Fruit fly (Drosophila melanogaster) whole organism, wandering third instar larva: ENCODE results near the gene Porin2.

ENCODE experiments used
- Abd-B ChIP-seq: fragments of >200 bp; optimal IDR thresholded peaks from 2 replicates; lab custom pipeline; 2017; ENCODE audit warnings: missing biosample characterization, missing genetic modification characterization
- CG9705 ChIP-seq: fragments of 200-800 bp; sonication (Bioruptor generic); optimal IDR thresholded peaks from 2 replicates; lab custom pipeline; 2018; ENCODE audit warnings: missing biosample characterization, mild to moderate bottlenecking, missing genetic modification characterization
- CrebA ChIP-seq: fragments of 200-800 bp; sonication (Bioruptor generic); optimal IDR thresholded peaks from 2 replicates; lab custom pipeline; 2016; ENCODE audit warnings: missing biosample characterization, mild to moderate bottlenecking, missing genetic modification characterization, borderline replicate concordance
- Hnf4 ChIP-seq: fragments of 200-800 bp; sonication (Bioruptor generic); optimal IDR thresholded peaks from 2 replicates; lab custom pipeline; 2016; ENCODE audit warnings: missing biosample characterization, mild to moderate bottlenecking, missing genetic modification characterization
- Jra ChIP-seq: sonication (Bioruptor generic); optimal IDR thresholded peaks from 2 replicates; lab custom pipeline; 2016; ENCODE audit warnings: missing biosample characterization, missing genetic modification characterization
- OdsH ChIP-seq: fragments of 200-800 bp; sonication (Bioruptor generic); optimal IDR thresholded peaks from 2 replicates; lab custom pipeline; 2016; ENCODE audit warnings: missing biosample characterization, mild to moderate bottlenecking, missing genetic modification characterization
- Vsx2 ChIP-seq: fragments of 200-300, 225-300 bp; sonication (Bioruptor generic); optimal IDR thresholded peaks from 2 replicates; lab custom pipeline; 2018; ENCODE audit warnings: missing biosample characterization, missing genetic modification characterization; ENCODE audit not compliant: partially characterized antibody
- dsf ChIP-seq: sonication (Bioruptor generic); optimal IDR thresholded peaks from 2 replicates; lab custom pipeline; 2016; ENCODE audit warnings: missing biosample characterization, missing genetic modification characterization, borderline replicate concordance
- fru ChIP-seq: fragments of 200-800 bp; sonication (Bioruptor generic); optimal IDR thresholded peaks from 3 replicates; lab custom pipeline; 2016; ENCODE audit warnings: missing biosample characterization, mild to moderate bottlenecking, missing genetic modification characterization
- h ChIP-seq: fragments of 200-800 bp; sonication (Bioruptor generic); optimal IDR thresholded peaks from 3 replicates; lab custom pipeline; 2016; ENCODE audit warnings: missing biosample characterization, mild to moderate bottlenecking, missing genetic modification characterization
- sage ChIP-seq: fragments of 200-800 bp; sonication (Bioruptor generic); optimal IDR thresholded peaks from 2 replicates; lab custom pipeline; 2016; ENCODE audit warnings: missing biosample characterization, mild to moderate bottlenecking, missing genetic modification characterization
- tai ChIP-seq: sonication (Bioruptor generic); optimal IDR thresholded peaks from 2 replicates; lab custom pipeline; 2016; ENCODE audit warnings: missing biosample characterization, missing genetic modification characterization
- usp ChIP-seq: fragments of >200 bp; optimal IDR thresholded peaks from 2 replicates; lab custom pipeline; 2017; ENCODE audit warnings: missing biosample characterization, missing genetic modification characterization

- no peak for TF ChIP-seq CrebA (GFP tag; lab: Kevin White, UChicago)
- TF ChIP-seq fru (GFP tag; lab: Kevin White, UChicago): peak; percentile 37
- peak; percentile 16 for TF ChIP-seq OdsH (GFP tag; lab: Kevin White, UChicago)
- TF ChIP-seq Hnf4 (GFP tag; lab: Kevin White, UChicago): no peak
- TF ChIP-seq Jra (GFP tag; lab: Kevin White, UChicago): no peak
- no peak for TF ChIP-seq Vsx2 (GFP tag; lab: Kevin White, UChicago)
- no peak for TF ChIP-seq sage
- TF ChIP-seq tai (GFP tag; lab: Kevin White, UChicago): no peak
- TF ChIP-seq Abd-B (GFP tag; lab: Kevin White, UChicago): no peak
- peak; percentile 11 for TF ChIP-seq h (GFP tag; lab: Kevin White, UChicago)
- TF ChIP-seq CG9705: no peak
- no peak for TF ChIP-seq usp (GFP tag; lab: Kevin White, UChicago)
- TF ChIP-seq dsf (GFP tag; lab: Kevin White, UChicago): no peak
Measured at dm6 chr2L:10856328-10856942, 9.6 kb upstream of the Porin2 start, which contains the start of gene Dnz1.
